Worm (Caenorhabditis elegans) whole organism, L1 larva: ENCODE measurements around the gene F53A2.3.

Source experiments
- C34B4.2 ChIP-seq: sonication (generic microtip); optimal IDR thresholded peaks from 2 replicates; lab custom pipeline; 2017; ENCODE audit warnings: mild to moderate bottlenecking, missing genetic modification characterization, missing compliant biosample characterization
- aly-2 ChIP-seq: fragments of 150-350 bp; optimal IDR thresholded peaks from 2 replicates; lab custom pipeline; 2014; ENCODE audit warnings: missing biosample characterization, missing genetic modification characterization
- ceh-82 ChIP-seq, 3 experiments: fragments of 150-350 bp in 1 of 3; sonication (generic microtip) in 2 of 3; optimal IDR thresholded peaks; 2 replicates each; lab custom pipeline; 2014 to 2017; ENCODE audit warnings: missing biosample characterization in 3 of 3, missing genetic modification characterization in 3 of 3
- lin-15B ChIP-seq: fragments of 150-350 bp; sonication (generic microtip); optimal IDR thresholded peaks from 3 replicates; lab custom pipeline; 2014; ENCODE audit warnings: missing biosample characterization, missing genetic modification characterization
- lin-39 ChIP-seq: fragments of 150-350 bp; optimal IDR thresholded peaks from 2 replicates; lab custom pipeline; 2014; ENCODE audit warnings: missing biosample characterization, missing genetic modification reagents, missing genetic modification characterization
- nhr-85 ChIP-seq: sonication (generic microtip); peaks from one replicate; lab custom pipeline; 2016; ENCODE audit warnings: missing genetic modification characterization, inconsistent platforms, missing compliant biosample characterization
- unc-62 ChIP-seq: fragments of 150-350 bp; optimal IDR thresholded peaks from 2 replicates; lab custom pipeline; 2014; ENCODE audit warnings: missing biosample characterization, missing genetic modification reagents, missing genetic modification characterization
- unc-86 ChIP-seq: sonication (generic microtip); optimal IDR thresholded peaks from 2 replicates; lab custom pipeline; 2016; ENCODE audit warnings: missing genetic modification characterization, missing compliant biosample characterization
- zag-1 ChIP-seq: fragments of 150-350 bp; optimal IDR thresholded peaks from 2 replicates; lab custom pipeline; 2014; ENCODE audit warnings: missing biosample characterization, missing genetic modification characterization

DNA sequence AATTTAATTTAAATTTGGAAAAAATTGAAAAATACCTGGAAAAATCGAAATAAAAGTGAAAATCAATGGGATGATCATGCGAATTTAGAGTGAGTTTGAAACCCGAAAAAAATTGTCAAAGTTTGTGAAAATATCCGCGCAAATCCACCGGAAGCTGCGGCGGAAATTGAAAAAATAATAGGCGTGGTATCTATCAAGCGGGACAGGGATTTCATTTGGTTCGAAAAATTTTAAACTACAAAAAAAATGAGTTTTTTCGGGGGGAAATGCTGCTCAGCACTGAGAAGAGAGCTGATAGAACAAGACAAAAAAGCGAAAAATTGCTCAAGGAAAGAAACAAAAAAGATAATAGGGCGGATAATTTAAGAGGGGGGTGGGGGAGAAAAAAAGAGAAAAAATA is 31.4 kb upstream of the F53A2.3 start, which contains the start of gene T03F6.9:
- TF ChIP-seq lin-39 (no peak), unc-86 (tag; lab: Kevin White, UChicago) (no peak), zag-1 (no peak), nhr-85 (tag; lab: Kevin White, UChicago) (no peak), C34B4.2 (tag; lab: Kevin White, UChicago) (no peak), unc-62 (GFP tag; lab: Kevin White, UChicago) (no peak), ceh-82 (tag; optimal IDR thresholded peaks at IDR 0.05; lab: Kevin White, UChicago) (no peak), lin-15B (tag; lab: Kevin White, UChicago) (no peak), aly-2 (tag; lab: Kevin White, UChicago) (no peak)
